Fruit fly (Drosophila melanogaster): ENCODE results near the gene Prp39.

dm6 chr3R:28819555-28820305, 7.8 kb downstream of the Prp39 start, which contains the start of the genes CG1523 and CG1647:
- TF ChIP-seq CTCF (optimal IDR thresholded peaks at IDR 0.05) (no peak), CG8478 (optimal IDR thresholded peaks at IDR 0.05) (no peak)
